Fruit fly (Drosophila melanogaster): Measurements from ENCODE around the gene TfIIEalpha.

TfIIEalpha gene

DNA sequence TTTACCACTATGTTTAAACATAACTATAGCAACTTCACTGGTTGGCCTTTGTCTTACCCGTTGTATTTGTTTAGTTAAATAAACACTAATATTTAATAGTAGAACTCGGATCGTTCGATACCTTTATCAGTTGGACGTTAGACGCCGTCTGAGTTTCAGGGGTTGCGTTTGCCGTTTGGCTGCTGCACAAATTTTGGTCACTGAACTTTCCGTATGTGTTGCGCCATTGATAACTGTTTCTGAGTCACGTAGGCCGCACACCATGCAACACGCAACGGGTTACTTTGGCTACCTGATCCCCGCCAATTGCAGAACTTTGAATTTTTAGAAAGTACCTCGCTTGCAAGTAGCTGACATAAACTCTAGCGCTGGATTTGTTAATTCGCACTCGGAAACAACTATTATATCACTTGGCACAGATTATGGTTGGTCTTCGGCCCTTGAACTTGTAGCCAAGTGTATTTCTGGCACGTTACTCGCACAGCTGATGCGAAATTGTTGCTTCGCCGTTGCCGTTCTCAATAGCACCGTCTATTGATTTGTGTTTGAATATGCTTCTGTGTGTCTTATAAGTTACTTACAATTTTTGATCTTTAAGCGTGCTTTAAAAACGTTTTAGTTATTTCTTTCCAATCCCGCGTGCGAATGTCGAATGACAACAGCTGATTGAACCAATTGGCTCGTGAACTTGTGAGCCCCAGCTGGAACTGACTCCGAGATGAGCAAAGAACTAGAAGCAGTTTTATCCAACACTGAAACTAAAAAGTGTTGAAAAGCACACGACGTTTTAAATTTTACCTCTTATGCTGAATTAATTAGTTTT, 14.7 kb downstream of the TfIIEalpha start, which contains the start of gene Dph1 (continued):
- TF ChIP-seq gro (GFP tag; optimal IDR thresholded peaks at IDR 0.05): peak; percentile 70
- no peak for TF ChIP-seq CG6791 (GFP tag; IDR thresholded peaks at IDR 0.05; ENCODE audit: partially characterized antibody)
- peak; percentile 82 for TF ChIP-seq esg (GFP tag; conservative IDR thresholded peaks at IDR 0.05)
- peak; percentile 72 for TF ChIP-seq Jarid2 (GFP tag; optimal IDR thresholded peaks at IDR 0.05)
- peak; percentile 81 for TF ChIP-seq CG10366 (GFP tag; IDR thresholded peaks at IDR 0.05)
- TF ChIP-seq ems (GFP tag; optimal IDR thresholded peaks at IDR 0.05): peak; percentile 79
- peak; percentile 83 for TF ChIP-seq dmrt11E (tag; optimal IDR thresholded peaks at IDR 0.05)
- TF ChIP-seq Trl (optimal IDR thresholded peaks at IDR 0.05): no peak
- TF ChIP-seq Trl (GFP tag; optimal IDR thresholded peaks at IDR 0.05): peak; percentile 78
- peak; percentile 82 for TF ChIP-seq NC2β (GFP tag; optimal IDR thresholded peaks at IDR 0.05)
- TF ChIP-seq wdn (GFP tag; IDR thresholded peaks at IDR 0.05): peak; percentile 69
- peak; percentile 42 for TF ChIP-seq CG1647 (GFP tag; optimal IDR thresholded peaks at IDR 0.05)
- TF ChIP-seq nmo (GFP tag; optimal IDR thresholded peaks at IDR 0.05): peak; percentile 82
- TF ChIP-seq exex (tag; optimal IDR thresholded peaks at IDR 0.05): peak; percentile 33
- TF ChIP-seq hth (optimal IDR thresholded peaks at IDR 0.05): no peak
- peak; percentile 85 for TF ChIP-seq row (GFP tag; IDR thresholded peaks at IDR 0.05)
- TF ChIP-seq Chrac-16 (GFP tag; optimal IDR thresholded peaks at IDR 0.05): peak; percentile 82
- TF ChIP-seq CG8089 (GFP tag; optimal IDR thresholded peaks at IDR 0.05): peak; percentile 76
- peak; percentile 45 for TF ChIP-seq sna (GFP tag; IDR thresholded peaks at IDR 0.05; ENCODE audit: partially characterized antibody)
- peak; percentile 49; the same call in 1 of the 2 replicates for TF ChIP-seq Oaz (GFP tag; IDR thresholded peaks at IDR 0.05)
- peak; percentile 61 for TF ChIP-seq Camta (GFP tag; optimal IDR thresholded peaks at IDR 0.05)
- peak; percentile 73; the same call in 1 of the 2 replicates for TF ChIP-seq bowl (GFP tag; IDR thresholded peaks at IDR 0.05)
- peak; percentile 26 for TF ChIP-seq CG1792 (GFP tag; optimal IDR thresholded peaks at IDR 0.05)
- TF ChIP-seq CG13424 (tag; optimal IDR thresholded peaks at IDR 0.05): peak; percentile 80
- TF ChIP-seq CG17802 (tag; optimal IDR thresholded peaks at IDR 0.05): peak; percentile 76
- peak; percentile 61 for TF ChIP-seq HmgD (GFP tag; optimal IDR thresholded peaks at IDR 0.05)
- TF ChIP-seq mld (GFP tag; IDR thresholded peaks at IDR 0.05; ENCODE audit: partially characterized antibody): no peak
- TF ChIP-seq zen (tag; optimal IDR thresholded peaks at IDR 0.05): peak; percentile 41
- peak; percentile 73 for TF ChIP-seq CG30431 (GFP tag; optimal IDR thresholded peaks at IDR 0.05)
- TF ChIP-seq CG33557 (GFP tag; optimal IDR thresholded peaks at IDR 0.05): peak; percentile 75
- peak; percentile 66 for TF ChIP-seq CG8290 (GFP tag; optimal IDR thresholded peaks at IDR 0.05)
- TF ChIP-seq CG8290 (tag; optimal IDR thresholded peaks at IDR 0.05): peak in 1 of 2 experiments; percentile 96
- TF ChIP-seq ac (GFP tag; optimal IDR thresholded peaks at IDR 0.05): peak; percentile 48
- TF ChIP-seq eyg (GFP tag; optimal IDR thresholded peaks at IDR 0.05): peak; percentile 80
- TF ChIP-seq ken (GFP tag; IDR thresholded peaks at IDR 0.05): peak; percentile 89
- TF ChIP-seq Atf-2 (GFP tag; optimal IDR thresholded peaks at IDR 0.05): peak; percentile 81
- peak; percentile 80 for TF ChIP-seq seq (GFP tag; IDR thresholded peaks at IDR 0.05)
- peak; percentile 66 for TF ChIP-seq cas (GFP tag; IDR thresholded peaks at IDR 0.05)
- TF ChIP-seq amos (GFP tag; IDR thresholded peaks at IDR 0.05; ENCODE audit: partially characterized antibody): peak; percentile 70; the same call in 1 of the 2 replicates
- peak; percentile 40 for TF ChIP-seq CG9797 (GFP tag; optimal IDR thresholded peaks at IDR 0.05)
- peak; percentile 66 for TF ChIP-seq B-H2 (GFP tag; optimal IDR thresholded peaks at IDR 0.05)
- peak; percentile 85 for TF ChIP-seq CG2678 (tag; optimal IDR thresholded peaks at IDR 0.05)
- peak; percentile 8 for TF ChIP-seq run (tag; optimal IDR thresholded peaks at IDR 0.05)
- no peak for TF ChIP-seq br (optimal IDR thresholded peaks at IDR 0.05)
- peak; percentile 55 for TF ChIP-seq CG5245 (GFP tag; optimal IDR thresholded peaks at IDR 0.05)
- peak; percentile 85 for TF ChIP-seq CG2120 (GFP tag; optimal IDR thresholded peaks at IDR 0.05)
- TF ChIP-seq Hand (GFP tag; optimal IDR thresholded peaks at IDR 0.05): peak; percentile 59
- TF ChIP-seq wek (GFP tag; optimal IDR thresholded peaks at IDR 0.05): peak; percentile 54
- TF ChIP-seq CG14667 (GFP tag; IDR thresholded peaks at IDR 0.05): no peak
- peak; percentile 90 for TF ChIP-seq CG14441 (GFP tag; IDR thresholded peaks at IDR 0.05)

Data from whole organism, embryonic.